Worm (Caenorhabditis elegans): ENCODE measurements around the gene snx-6.
A peak's percentile ranks its signal among the peaks of the same experiment; 100 is the strongest.

DNA sequence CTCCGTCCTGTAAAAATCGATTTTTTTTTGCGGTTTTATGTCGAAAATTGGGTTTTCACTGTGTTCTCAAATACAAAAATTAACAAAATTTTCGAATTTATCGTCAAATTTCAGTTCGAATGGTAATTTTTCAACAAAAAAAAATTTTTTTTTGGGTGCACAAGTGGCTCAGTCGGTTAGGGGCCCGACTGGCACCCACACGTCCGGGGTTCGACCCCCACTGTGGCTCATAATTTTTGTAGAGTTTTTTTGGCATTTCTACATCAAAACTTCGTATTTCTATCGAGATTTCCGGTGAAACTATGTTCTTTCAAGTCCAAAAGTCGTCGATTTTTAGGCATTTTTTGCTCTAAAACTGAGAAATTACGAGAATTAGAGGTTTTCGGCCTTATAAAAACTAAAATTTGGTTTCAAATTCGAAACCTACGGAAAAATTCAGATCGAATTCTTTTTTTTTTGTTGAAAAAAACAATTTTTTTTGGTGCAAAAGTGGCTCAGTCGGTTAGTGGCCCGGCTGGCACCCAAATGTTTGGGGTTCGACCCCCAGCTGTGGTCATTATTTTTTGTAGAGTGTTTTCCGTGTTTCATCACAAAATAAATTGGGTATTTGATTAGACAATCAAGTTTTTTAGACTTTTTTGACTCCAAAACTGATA lies 31.7 kb downstream of the snx-6 start:
- no peak for TF ChIP-seq elt-2 (tag; optimal IDR thresholded peaks at IDR 0.05)
- no peak for TF ChIP-seq nhr-77 (tag; optimal IDR thresholded peaks at IDR 0.05)
- TF ChIP-seq nhr-12 (tag; optimal IDR thresholded peaks at IDR 0.05), result no peak
- no peak for TF ChIP-seq skn-1 (tag; optimal IDR thresholded peaks at IDR 0.05)
- no peak for TF ChIP-seq lin-39 (tag; optimal IDR thresholded peaks at IDR 0.05)
- no peak for TF ChIP-seq unc-62 (GFP tag; optimal IDR thresholded peaks at IDR 0.05)
- TF ChIP-seq eor-1 (tag; optimal IDR thresholded peaks at IDR 0.05), result no peak
- peak; percentile 5 for TF ChIP-seq hmg-11 (tag; optimal IDR thresholded peaks at IDR 0.05)
- no peak for TF ChIP-seq ceh-9 (tag; optimal IDR thresholded peaks at IDR 0.05)
- TF ChIP-seq elt-3 (tag; optimal IDR thresholded peaks at IDR 0.05), result no peak
- no peak for TF ChIP-seq snpc-4 (tag; optimal IDR thresholded peaks at IDR 0.05)
- no peak for TF ChIP-seq nfya-1 (tag; optimal IDR thresholded peaks at IDR 0.05; ENCODE audit: insufficient read depth)
- no peak for TF ChIP-seq aly-2 (tag; optimal IDR thresholded peaks at IDR 0.05)
- no peak for TF ChIP-seq nhr-28 (tag; optimal IDR thresholded peaks at IDR 0.05)

Measured in whole organism, L3 larva.